Worm (Caenorhabditis elegans) whole organism, late embryonic: ENCODE data around the gene F25E5.8.

Experiments used
- che-1 ChIP-seq: sonication (generic microtip); optimal IDR thresholded peaks from 2 replicates; lab custom pipeline; 2016; ENCODE audit warnings: mild to moderate bottlenecking, missing genetic modification characterization, missing compliant biosample characterization
- fkh-10 ChIP-seq: fragments of 150-350 bp; optimal IDR thresholded peaks from 2 replicates; lab custom pipeline; 2014; ENCODE audit warnings: missing biosample characterization, missing genetic modification reagents, missing genetic modification characterization

- TF ChIP-seq fkh-10 (GFP tag; lab: Kevin White, UChicago) (no peak), che-1 (tag; lab: Kevin White, UChicago) (no peak)
Observed at ce11 chrV:7476766-7477165, 41.0 kb downstream of the F25E5.8 start, which contains the start of gene srh-125.
